Worm (Caenorhabditis elegans) whole organism, L3 larva: ENCODE measurements around the gene viro-2.

ENCODE experiments used
- R02D3.7 ChIP-seq: fragments of 150-350 bp; optimal IDR thresholded peaks from 2 replicates; lab custom pipeline; 2014; ENCODE audit warnings: missing biosample characterization, missing genetic modification characterization
- ZK546.5 ChIP-seq: sonication (generic microtip); optimal IDR thresholded peaks from 2 replicates; lab custom pipeline; 2017; ENCODE audit warnings: missing biosample characterization, missing genetic modification characterization
- ama-1 ChIP-seq: fragments of 150-350 bp; optimal IDR thresholded peaks from 2 replicates; lab custom pipeline; 2018
- ceh-28 ChIP-seq: fragments of 150-350 bp; optimal IDR thresholded peaks from 2 replicates; lab custom pipeline; 2014; ENCODE audit warnings: missing biosample characterization, missing genetic modification reagents, missing genetic modification characterization
- ceh-82 ChIP-seq: fragments of 150-350 bp; optimal IDR thresholded peaks from 2 replicates; lab custom pipeline; 2014; ENCODE audit warnings: missing biosample characterization, missing genetic modification characterization
- ceh-9 ChIP-seq: sonication (generic microtip); optimal IDR thresholded peaks from 2 replicates; lab custom pipeline; 2018; ENCODE audit warnings: missing biosample characterization, missing genetic modification characterization
- egl-5 ChIP-seq: fragments of 150-350 bp; optimal IDR thresholded peaks from 2 replicates; lab custom pipeline; 2017; ENCODE audit warnings: missing biosample characterization, missing genetic modification reagents, missing genetic modification characterization, inconsistent platforms
- elt-2 ChIP-seq: sonication (generic microtip); optimal IDR thresholded peaks from 2 replicates; lab custom pipeline; 2016; ENCODE audit warnings: missing genetic modification reagents, mild to moderate bottlenecking, missing genetic modification characterization, missing compliant biosample characterization
- elt-3 ChIP-seq, 3 experiments: fragments of 150-350 bp in 1 of 3; sonication (generic microtip) in 2 of 3; optimal IDR thresholded peaks; 2 replicates in 2 of 3; 4 replicates in 1 of 3; lab custom pipeline; 2014 to 2017; ENCODE audit warnings: missing biosample characterization in 3 of 3, missing genetic modification characterization in 3 of 3
- eor-1 ChIP-seq, 2 experiments: fragments of 150-350 bp; optimal IDR thresholded peaks; 2 replicates each; lab custom pipeline; 2014 to 2018; ENCODE audit warnings: missing biosample characterization in 2 of 2, missing genetic modification characterization in 2 of 2
- fkh-10 ChIP-seq: sonication (generic microtip); optimal IDR thresholded peaks from 2 replicates; lab custom pipeline; 2017; ENCODE audit warnings: missing biosample characterization, missing genetic modification reagents, missing genetic modification characterization
- fkh-2 ChIP-seq: fragments of 150-350 bp; optimal IDR thresholded peaks from 2 replicates; lab custom pipeline; 2014; ENCODE audit warnings: missing biosample characterization, missing genetic modification reagents, missing genetic modification characterization
- fos-1 ChIP-seq: fragments of 150-350 bp; optimal IDR thresholded peaks from 2 replicates; lab custom pipeline; 2014; ENCODE audit warnings: missing biosample characterization, missing genetic modification characterization
- hmg-11 ChIP-seq: sonication (generic microtip); optimal IDR thresholded peaks from 2 replicates; lab custom pipeline; 2016; ENCODE audit warnings: missing genetic modification characterization, missing compliant biosample characterization
- jun-1 ChIP-seq: fragments of 150-350 bp; optimal IDR thresholded peaks from 2 replicates; lab custom pipeline; 2014; ENCODE audit warnings: missing biosample characterization, missing genetic modification reagents, missing genetic modification characterization
- lin-15B ChIP-seq: fragments of 150-350 bp; optimal IDR thresholded peaks from 2 replicates; lab custom pipeline; 2014; ENCODE audit warnings: missing biosample characterization, missing genetic modification characterization
- lin-39 ChIP-seq: fragments of 150-350 bp; optimal IDR thresholded peaks from 2 replicates; lab custom pipeline; 2018; ENCODE audit warnings: missing biosample characterization, missing genetic modification reagents, missing genetic modification characterization
- lsy-12 ChIP-seq: sonication (generic microtip); optimal IDR thresholded peaks from 2 replicates; lab custom pipeline; 2016; ENCODE audit warnings: mild to moderate bottlenecking, missing genetic modification characterization, missing compliant biosample characterization
- mdl-1 ChIP-seq: fragments of 150-350 bp; optimal IDR thresholded peaks from 2 replicates; lab custom pipeline; 2014; ENCODE audit warnings: missing biosample characterization, missing genetic modification characterization
- mml-1 ChIP-seq: fragments of 150-350 bp; sonication (generic microtip); optimal IDR thresholded peaks from 3 replicates; lab custom pipeline; 2014; ENCODE audit warnings: missing biosample characterization, missing genetic modification characterization
- nfya-1 ChIP-seq: sonication (generic microtip); optimal IDR thresholded peaks from 2 replicates; lab custom pipeline; 2017; ENCODE audit warnings: missing genetic modification characterization, mild to moderate bottlenecking, missing compliant biosample characterization, antibody characterized with exemption, moderate library complexity; ENCODE audit not compliant: insufficient read depth
- nhr-12 ChIP-seq: fragments of 150-350 bp; optimal IDR thresholded peaks from 2 replicates; lab custom pipeline; 2014; ENCODE audit warnings: missing biosample characterization, missing genetic modification characterization
- nhr-23 ChIP-seq: fragments of 150-350 bp; optimal IDR thresholded peaks from 2 replicates; lab custom pipeline; 2014; ENCODE audit warnings: missing biosample characterization, missing genetic modification reagents, missing genetic modification characterization
- nhr-237 ChIP-seq: fragments of 150-350 bp; optimal IDR thresholded peaks from 2 replicates; lab custom pipeline; 2014; ENCODE audit warnings: missing biosample characterization, missing genetic modification characterization
- nhr-25 ChIP-seq: sonication (generic microtip); optimal IDR thresholded peaks from 2 replicates; lab custom pipeline; 2017; ENCODE audit warnings: missing biosample characterization, missing genetic modification characterization
- nhr-28 ChIP-seq: fragments of 150-350 bp; optimal IDR thresholded peaks from 2 replicates; lab custom pipeline; 2014; ENCODE audit warnings: missing biosample characterization, missing genetic modification characterization
- nhr-43 ChIP-seq: sonication (generic microtip); optimal IDR thresholded peaks from 2 replicates; lab custom pipeline; 2016; ENCODE audit warnings: mild to moderate bottlenecking, missing genetic modification characterization, missing compliant biosample characterization; ENCODE audit not compliant: poor library complexity, severe bottlenecking
- nhr-67 ChIP-seq: fragments of 150-350 bp; optimal IDR thresholded peaks from 2 replicates; lab custom pipeline; 2014; ENCODE audit warnings: missing biosample characterization, missing genetic modification characterization
- nhr-76 ChIP-seq: fragments of 150-350 bp; sonication (generic microtip); optimal IDR thresholded peaks from 5 replicates; lab custom pipeline; 2014; ENCODE audit warnings: missing biosample characterization, missing genetic modification characterization
- nhr-77 ChIP-seq: fragments of 150-350 bp; optimal IDR thresholded peaks from 2 replicates; lab custom pipeline; 2014; ENCODE audit warnings: missing biosample characterization, missing genetic modification characterization
- pha-4 ChIP-seq: fragments of 150-350 bp; optimal IDR thresholded peaks from 2 replicates; lab custom pipeline; 2014; ENCODE audit warnings: missing biosample characterization, missing genetic modification reagents, missing genetic modification characterization
- pqm-1 ChIP-seq: fragments of 150-350 bp; optimal IDR thresholded peaks from 2 replicates; lab custom pipeline; 2017; ENCODE audit warnings: missing biosample characterization, missing genetic modification characterization, inconsistent platforms
- sea-2 ChIP-seq: fragments of 150-350 bp; sonication (generic microtip); optimal IDR thresholded peaks from 4 replicates; lab custom pipeline; 2014; ENCODE audit warnings: missing biosample characterization, missing genetic modification reagents, missing genetic modification characterization
- skn-1 ChIP-seq: fragments of 150-350 bp; optimal IDR thresholded peaks from 2 replicates; lab custom pipeline; 2014; ENCODE audit warnings: missing biosample characterization, missing genetic modification characterization
- snpc-4 ChIP-seq: fragments of 150-350 bp; optimal IDR thresholded peaks from 2 replicates; lab custom pipeline; 2014; ENCODE audit warnings: missing biosample characterization, missing genetic modification characterization
- tbx-2 ChIP-seq: sonication (generic microtip); optimal IDR thresholded peaks from 2 replicates; lab custom pipeline; 2016; ENCODE audit warnings: mild to moderate bottlenecking, missing genetic modification characterization, missing compliant biosample characterization
- unc-62 ChIP-seq: fragments of 150-350 bp; sonication (generic microtip); optimal IDR thresholded peaks from 4 replicates; lab custom pipeline; 2014; ENCODE audit warnings: missing biosample characterization, missing genetic modification reagents, missing genetic modification characterization
- zag-1 ChIP-seq: fragments of 150-350 bp; optimal IDR thresholded peaks from 2 replicates; lab custom pipeline; 2014; ENCODE audit warnings: missing biosample characterization, missing genetic modification characterization
- ztf-11 ChIP-seq: fragments of 150-350 bp; optimal IDR thresholded peaks from 2 replicates; lab custom pipeline; 2014; ENCODE audit warnings: missing biosample characterization, missing genetic modification characterization
- ztf-4 ChIP-seq: fragments of 150-350 bp; optimal IDR thresholded peaks from 2 replicates; lab custom pipeline; 2014; ENCODE audit warnings: missing biosample characterization, missing genetic modification characterization

viro-2 gene

DNA sequence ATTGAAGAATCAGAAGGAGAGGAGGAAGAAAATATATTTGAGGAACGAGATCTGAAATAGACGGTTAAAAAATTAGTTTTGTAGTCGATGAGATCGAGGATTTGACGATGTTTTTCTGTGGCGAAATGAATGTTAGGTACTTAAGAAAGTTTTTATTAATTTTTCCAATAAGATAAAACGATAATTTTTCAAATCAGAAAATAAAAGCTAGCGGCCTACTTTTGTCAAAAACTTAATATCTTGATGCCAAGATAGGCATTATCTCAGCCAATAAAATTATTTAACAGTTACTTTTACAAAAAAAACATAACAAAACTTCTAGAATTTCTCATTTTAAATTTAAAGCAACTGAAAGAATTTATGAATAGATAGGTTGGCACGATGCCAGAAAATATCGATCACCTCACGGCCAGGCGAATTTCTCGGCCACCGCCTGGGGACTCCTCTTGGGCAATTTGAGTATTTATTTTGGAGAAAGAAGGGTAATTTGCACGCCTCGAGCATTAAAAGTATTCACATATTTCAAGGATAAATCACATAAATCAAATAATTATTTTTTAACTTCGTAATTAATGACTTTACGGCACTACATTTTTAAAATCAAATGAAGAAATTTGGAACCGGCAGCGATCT is 40.9 kb upstream of the viro-2 start, which contains the start of gene fubl-2:
TSS of gene fubl-2 (minus strand) at position 51 of the 633 bp plus-strand sequence.
- TF ChIP-seq nhr-237 (tag; lab: Kevin White, UChicago) (no peak), lin-15B (tag; lab: Kevin White, UChicago) (peak; percentile 82), ztf-4 (tag; lab: Kevin White, UChicago) (no peak), ceh-28 (peak; percentile 73), jun-1 (no peak), pqm-1 (tag; lab: Kevin White, UChicago) (peak; percentile 24), ama-1 (lab: Kevin White, UChicago) (no peak), nhr-43 (tag; lab: Kevin White, UChicago) (peak; percentile 83), nhr-77 (no peak), lsy-12 (no peak), elt-2 (tag; lab: Kevin White, UChicago) (peak; percentile 35), hmg-11 (tag; lab: Kevin White, UChicago) (no peak), lin-39 (tag; lab: Kevin White, UChicago) (peak; percentile 72), ztf-11 (tag; lab: Kevin White, UChicago) (no peak), sea-2 (GFP tag; lab: Kevin White, UChicago) (no peak), unc-62 (GFP tag; lab: Kevin White, UChicago) (no peak), skn-1 (tag; lab: Kevin White, UChicago) (no peak), nhr-67 (no peak), ceh-82 (tag; lab: Kevin White, UChicago) (no peak), nhr-12 (tag; lab: Kevin White, UChicago) (no peak), mml-1 (no peak), nhr-76 (no peak), nfya-1 (tag; lab: Kevin White, UChicago) (peak; percentile 68), nhr-23 (no peak), eor-1 (tag; optimal IDR thresholded peaks at IDR 0.05; lab: Kevin White, UChicago) (no peak), pha-4 (tag; lab: Kevin White, UChicago) (peak; percentile 71), fkh-10 (GFP tag; lab: Kevin White, UChicago) (no peak), fos-1 (tag; lab: Kevin White, UChicago) (no peak), nhr-28 (tag; lab: Kevin White, UChicago) (no peak), elt-3 (tag; optimal IDR thresholded peaks at IDR 0.05; lab: Kevin White, UChicago) (no peak), egl-5 (no peak), ZK546.5 (tag; lab: Kevin White, UChicago) (no peak), nhr-25 (peak; percentile 41), R02D3.7 (peak; percentile 44), ceh-9 (no peak), fkh-2 (tag; lab: Kevin White, UChicago) (no peak), snpc-4 (tag; lab: Kevin White, UChicago) (peak; percentile 58), mdl-1 (tag; lab: Kevin White, UChicago) (no peak), tbx-2 (no peak)

DNA sequence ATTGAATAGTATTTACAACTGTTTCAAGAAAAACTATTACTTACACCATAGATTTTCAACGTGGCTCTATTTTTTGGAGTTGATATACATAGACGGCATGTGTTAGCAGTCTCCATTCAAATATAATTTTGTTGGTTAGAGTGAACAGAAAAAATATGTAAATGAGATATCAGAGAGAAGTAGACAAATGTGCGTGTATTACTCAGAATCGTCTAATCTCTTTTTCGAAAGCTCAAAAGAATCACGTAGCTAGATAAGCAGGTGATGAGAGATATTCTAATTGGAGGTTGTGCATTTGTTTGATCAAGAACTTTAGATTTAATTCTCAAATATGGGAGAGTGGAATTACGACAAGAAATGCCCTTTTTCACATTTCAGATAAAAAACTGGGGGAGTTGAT is 38.2 kb upstream of the viro-2 start, which contains the start of gene ZK418.10:
TSS of gene ZK418.10 (minus strand) at position 148 of the 400 bp plus-strand sequence.
- TF ChIP-seq unc-62 (GFP tag; lab: Kevin White, UChicago) (no peak), nhr-76 (no peak), egl-5 (no peak), elt-3 (tag; optimal IDR thresholded peaks at IDR 0.05; lab: Kevin White, UChicago) (no peak), fos-1 (tag; lab: Kevin White, UChicago) (no peak), jun-1 (no peak)

DNA sequence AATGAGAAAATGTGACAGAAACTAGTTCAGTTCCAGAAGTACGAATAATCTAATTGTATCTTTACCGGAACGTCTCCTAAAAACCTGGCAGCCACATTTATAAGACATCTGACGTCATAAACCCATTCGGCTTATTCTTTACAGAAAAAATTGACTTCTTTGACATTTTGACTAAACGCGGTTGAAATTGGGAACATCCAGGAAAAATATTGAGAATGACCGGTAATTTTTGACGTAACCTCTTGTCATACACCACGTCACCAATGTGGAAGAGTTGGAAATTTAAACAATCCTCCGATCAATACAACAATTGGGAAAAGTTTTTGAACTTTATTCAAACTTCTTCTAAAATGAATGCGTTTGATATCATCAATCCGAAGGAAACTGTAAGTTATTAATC is 37.7 kb upstream of the viro-2 start, which contains the start of gene ZK418.2:
TSS of gene ZK418.2 (plus strand) at position 301 of the 400 bp plus-strand sequence.
- TF ChIP-seq unc-62 (GFP tag; lab: Kevin White, UChicago): no peak
- no peak for TF ChIP-seq zag-1 (tag; lab: Kevin White, UChicago)
- TF ChIP-seq, all 47 proteins: peak for 0
